Worm (Caenorhabditis elegans) whole organism, young adult: ENCODE data around the gene C52A11.3.
A peak's percentile ranks its signal among the peaks of the same experiment; 100 is the strongest.

Experiments
- B0035.1 ChIP-seq: sonication (generic microtip); optimal IDR thresholded peaks from 2 replicates; lab custom pipeline; 2016; ENCODE audit warnings: missing genetic modification characterization, mild to moderate bottlenecking, missing compliant biosample characterization, missing genotype, missing genetic modification reagents
- F52B5.7 ChIP-seq: sonication (generic microtip); optimal IDR thresholded peaks from 2 replicates; lab custom pipeline; 2016; ENCODE audit warnings: mild to moderate bottlenecking, missing genetic modification characterization, missing compliant biosample characterization
- F55B11.4 ChIP-seq: sonication (generic microtip); optimal IDR thresholded peaks from 2 replicates; lab custom pipeline; 2016; ENCODE audit warnings: missing compliant biosample characterization, missing genetic modification characterization, borderline replicate concordance; ENCODE audit not compliant: insufficient read depth
- F57A8.1 ChIP-seq: fragments of 200-800 bp; sonication (Bioruptor generic); optimal IDR thresholded peaks from 2 replicates; lab custom pipeline; 2018; ENCODE audit warnings: mild to moderate bottlenecking, missing genetic modification characterization, moderate library complexity, missing compliant biosample characterization
- K11D2.4 ChIP-seq: fragments of 200-800 bp; sonication (Bioruptor generic); IDR thresholded peaks from 2 replicates; pipeline ENCODE4 v1.3.6; 2022; ENCODE audit warnings: missing genetic modification reagents, missing genetic modification characterization, missing compliant biosample characterization
- Y95B8A.8 ChIP-seq: fragments of 200-800 bp; sonication (Bioruptor generic); IDR thresholded peaks from 2 replicates; pipeline ENCODE4 v1.3.6; 2022; ENCODE audit warnings: missing genetic modification reagents, missing genetic modification characterization, missing compliant biosample characterization
- ZK185.1 ChIP-seq: sonication (generic microtip); optimal IDR thresholded peaks from 2 replicates; lab custom pipeline; 2016; ENCODE audit warnings: mild to moderate bottlenecking, missing genetic modification characterization, missing compliant biosample characterization; ENCODE audit not compliant: poor library complexity, severe bottlenecking
- ama-1 ChIP-seq, 3 experiments: fragments of 150-350 bp in 1 of 3; sonication (generic microtip) in 2 of 3; optimal IDR thresholded peaks; 2 replicates each; lab custom pipeline; 2014 to 2018; ENCODE audit warnings: missing biosample characterization in 2 of 3, missing genetic modification characterization in 2 of 3, missing genetic modification reagents in 2 of 3
- bed-1 ChIP-seq: fragments of 200-800 bp; sonication (Bioruptor generic); IDR thresholded peaks from 2 replicates; pipeline ENCODE4 v1.3.6; 2022; ENCODE audit warnings: missing genetic modification reagents, missing genetic modification characterization, missing compliant biosample characterization
- ceh-27 ChIP-seq: fragments of 200-800 bp; sonication (Bioruptor generic); optimal IDR thresholded peaks from 2 replicates; lab custom pipeline; 2018; ENCODE audit warnings: mild to moderate bottlenecking, missing genetic modification characterization, moderate library complexity, missing compliant biosample characterization
- dpl-1 ChIP-seq: fragments of 150-350 bp; optimal IDR thresholded peaks from 2 replicates; lab custom pipeline; 2014; ENCODE audit warnings: missing biosample characterization, missing genetic modification reagents, missing genetic modification characterization
- ekl-4 ChIP-seq: fragments of 200-800 bp; sonication (Bioruptor generic); IDR thresholded peaks from 2 replicates; pipeline ENCODE4 v1.3.6; 2022; ENCODE audit warnings: missing genetic modification reagents, missing genetic modification characterization, missing compliant biosample characterization
- fkh-3 ChIP-seq: sonication (generic microtip); optimal IDR thresholded peaks from 2 replicates; lab custom pipeline; 2016; ENCODE audit warnings: mild to moderate bottlenecking, missing genetic modification characterization, missing compliant biosample characterization
- him-1 ChIP-seq: sonication (generic microtip); optimal IDR thresholded peaks from 2 replicates; lab custom pipeline; 2016; ENCODE audit warnings: missing genotype, missing genetic modification reagents, missing genetic modification characterization, missing compliant biosample characterization
- lsy-27 ChIP-seq: sonication (generic microtip); optimal IDR thresholded peaks from 2 replicates; lab custom pipeline; 2017; ENCODE audit warnings: missing genetic modification characterization, mild to moderate bottlenecking, missing compliant biosample characterization, antibody characterized with exemption, missing genotype, borderline replicate concordance; ENCODE audit not compliant: insufficient read depth
- mxl-1 ChIP-seq: sonication (generic microtip); optimal IDR thresholded peaks from 2 replicates; lab custom pipeline; 2016; ENCODE audit warnings: missing genetic modification characterization, missing compliant biosample characterization
- nfya-1 ChIP-seq: sonication (generic microtip); optimal IDR thresholded peaks from 2 replicates; lab custom pipeline; 2017; ENCODE audit warnings: antibody characterized with exemption, missing compliant biosample characterization, missing genetic modification characterization, borderline replicate concordance; ENCODE audit not compliant: insufficient read depth
- pbrm-1 ChIP-seq: fragments of 200-800 bp; sonication (Bioruptor generic); IDR thresholded peaks from 2 replicates; pipeline ENCODE4 v1.3.6; 2022; ENCODE audit warnings: missing genetic modification reagents, missing genetic modification characterization, missing compliant biosample characterization
- pha-4 ChIP-seq: fragments of 150-350 bp; sonication (generic microtip); optimal IDR thresholded peaks from 2 replicates; lab custom pipeline; 2014; ENCODE audit warnings: missing biosample characterization, missing genetic modification reagents, missing genetic modification characterization
- rec-8 ChIP-seq, 2 experiments: sonication (generic microtip); optimal IDR thresholded peaks; 2 replicates each; lab custom pipeline; 2016; ENCODE audit warnings: mild to moderate bottlenecking in 2 of 2, missing genetic modification characterization in 2 of 2, missing genetic modification reagents in 2 of 2, missing genotype in 2 of 2, missing biosample characterization in 1 of 2, missing compliant biosample characterization in 1 of 2, moderate library complexity in 1 of 2
- repo-1 ChIP-seq: sonication (generic microtip); optimal IDR thresholded peaks from 2 replicates; lab custom pipeline; 2017; ENCODE audit warnings: mild to moderate bottlenecking, missing genetic modification characterization, missing compliant biosample characterization
- snpc-4 ChIP-seq, 5 experiments: fragments of 150-350 bp in 1 of 5; sonication (generic microtip) in 4 of 5; optimal IDR thresholded peaks; 2 replicates each; lab custom pipeline; 2014 to 2018; ENCODE audit warnings: missing genetic modification characterization in 5 of 5, missing biosample characterization in 3 of 5, antibody characterized with exemption in 2 of 5, mild to moderate bottlenecking in 2 of 5, missing compliant biosample characterization in 2 of 5, missing genotype in 2 of 5, moderate library complexity in 2 of 5, missing genetic modification reagents in 1 of 5
- tbp1 ChIP-seq: fragments of 200-800 bp; sonication (Bioruptor generic); optimal IDR thresholded peaks from 2 replicates; lab custom pipeline; 2018; ENCODE audit warnings: mild to moderate bottlenecking, missing genetic modification characterization, missing compliant biosample characterization
- ztf-25 ChIP-seq: fragments of 200-800 bp; sonication (Bioruptor generic); IDR thresholded peaks from 2 replicates; pipeline ENCODE4 v1.3.6; 2022; ENCODE audit warnings: missing genetic modification reagents, missing genetic modification characterization, missing compliant biosample characterization

C52A11.3 gene

DNA sequence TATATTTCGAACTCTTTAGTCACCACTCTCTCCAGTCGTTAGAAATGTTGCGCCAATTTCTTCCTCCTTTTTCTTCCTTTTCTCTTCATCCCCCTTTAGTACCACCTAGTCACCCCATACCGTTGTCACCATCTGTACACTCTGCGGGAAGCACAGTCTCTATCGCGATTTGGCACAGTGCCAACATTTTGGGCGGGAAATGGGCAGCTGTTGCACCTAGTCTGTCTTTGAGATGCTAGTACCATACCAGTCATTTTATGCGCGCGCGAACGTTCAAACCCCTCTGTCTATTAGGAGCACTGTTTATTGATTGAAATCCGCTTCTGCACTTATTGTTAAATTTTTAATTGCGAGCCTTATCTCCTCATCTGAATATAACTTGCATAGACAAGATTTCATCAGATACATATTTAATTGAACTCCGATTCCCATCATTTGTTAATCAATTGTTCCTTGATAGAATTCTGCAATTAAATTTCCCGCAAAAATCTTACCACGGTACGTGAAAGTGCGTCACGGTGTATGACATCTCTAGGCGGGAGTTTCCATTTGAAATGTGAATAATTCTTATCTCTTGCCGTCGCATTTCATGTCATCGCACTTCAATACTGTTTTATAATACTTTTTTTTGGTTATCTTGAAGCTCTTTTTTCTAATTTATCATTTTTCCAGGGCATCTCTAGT lies 47.8 kb downstream of the C52A11.3 start, which contains the start of gene cdl-1 (continued):
- peak; percentile 52 for TF ChIP-seq pha-4 (tag; lab: Kevin White, UChicago)
- TF ChIP-seq ceh-27, result peak; percentile 37
- no peak for TF ChIP-seq pbrm-1
- no peak for TF ChIP-seq repo-1
- no peak for TF ChIP-seq rec-8 (tag; optimal IDR thresholded peaks at IDR 0.05; lab: Kevin White, UChicago)
- no peak for TF ChIP-seq Y95B8A.8 (GFP tag; lab: Robert Waterston, UW)
- no peak for TF ChIP-seq tbp1 (GFP tag; lab: Kevin White, UChicago)
- no peak for TF ChIP-seq ama-1 (optimal IDR thresholded peaks at IDR 0.05; lab: Kevin White, UChicago)
- no peak for TF ChIP-seq ama-1 (GFP tag; optimal IDR thresholded peaks at IDR 0.05; lab: Kevin White, UChicago)
- peak; percentile 44 for TF ChIP-seq ZK185.1 (tag; lab: Kevin White, UChicago)
- no peak for TF ChIP-seq F55B11.4 (tag; lab: Kevin White, UChicago)
- TF ChIP-seq dpl-1 (GFP tag; lab: Kevin White, UChicago), result peak; percentile 79
- no peak for TF ChIP-seq mxl-1 (tag; lab: Kevin White, UChicago)
- TF ChIP-seq B0035.1 (tag; lab: Kevin White, UChicago), result no peak
- TF ChIP-seq, all 124 proteins: peak for 14

ce11 chrII:10787240-10787639 lies 50.1 kb downstream of the C52A11.3 start, which contains the start of gene tag-209:
Gene tag-209 (plus strand): TSS chrII:10787312.
- TF ChIP-seq tbp1 (GFP tag; lab: Kevin White, UChicago), result no peak
- no peak for TF ChIP-seq nfya-1
- no peak for TF ChIP-seq F52B5.7 (tag; lab: Kevin White, UChicago)
- no peak for TF ChIP-seq F55B11.4 (tag; lab: Kevin White, UChicago)
- TF ChIP-seq K11D2.4, result no peak
- TF ChIP-seq ztf-25 (GFP tag; lab: Robert Waterston, UW), result no peak
- no peak for TF ChIP-seq bed-1 (GFP tag; lab: Robert Waterston, UW)
- TF ChIP-seq fkh-3 (tag; lab: Kevin White, UChicago), result no peak
- TF ChIP-seq F57A8.1 (GFP tag; lab: Kevin White, UChicago), result no peak
- no peak for TF ChIP-seq lsy-27 (tag; lab: Kevin White, UChicago)
- TF ChIP-seq him-1, result peak; percentile 72
- no peak for TF ChIP-seq B0035.1 (tag; lab: Kevin White, UChicago)
- TF ChIP-seq snpc-4 (GFP tag; optimal IDR thresholded peaks at IDR 0.05; lab: Kevin White, UChicago), result no peak
- TF ChIP-seq snpc-4 (tag; optimal IDR thresholded peaks at IDR 0.05; lab: Kevin White, UChicago), result no peak
- peak; percentile 39; the same call in 1 of the 2 replicates for TF ChIP-seq ekl-4 (GFP tag; lab: Robert Waterston, UW)
